Worm (Caenorhabditis elegans) whole organism, L4 larva: ENCODE measurements around the gene srsx-12.

ENCODE experiments used
- T20F7.1 ChIP-seq: fragments of 200-800 bp; sonication (Bioruptor generic); optimal IDR thresholded peaks from 2 replicates; lab custom pipeline; 2018; ENCODE audit warnings: mild to moderate bottlenecking, missing genetic modification characterization, missing compliant biosample characterization
- ZK546.5 ChIP-seq, 2 experiments: sonication (generic microtip); optimal IDR thresholded peaks; 2 replicates each; lab custom pipeline; 2017; ENCODE audit warnings: missing biosample characterization in 2 of 2, missing genetic modification characterization in 2 of 2
- aha-1 ChIP-seq: fragments of 150-350 bp; peaks from one replicate; lab custom pipeline; 2014; ENCODE audit warnings: missing biosample characterization, missing genetic modification characterization
- ama-1 ChIP-seq: fragments of 150-350 bp; optimal IDR thresholded peaks from 2 replicates; lab custom pipeline; 2014; ENCODE audit warnings: inconsistent platforms, mixed read lengths
- fkh-10 ChIP-seq: fragments of 150-350 bp; optimal IDR thresholded peaks from 2 replicates; lab custom pipeline; 2014; ENCODE audit warnings: missing biosample characterization, missing genetic modification reagents, missing genetic modification characterization
- fos-1 ChIP-seq: fragments of 150-350 bp; optimal IDR thresholded peaks from 2 replicates; lab custom pipeline; 2014; ENCODE audit warnings: missing biosample characterization, missing genetic modification characterization
- lin-13 ChIP-seq: fragments of 150-350 bp; optimal IDR thresholded peaks from 2 replicates; lab custom pipeline; 2014; ENCODE audit warnings: missing biosample characterization, missing genetic modification reagents, missing genetic modification characterization
- mep-1 ChIP-seq: fragments of 150-350 bp; sonication (generic microtip); optimal IDR thresholded peaks from 3 replicates; lab custom pipeline; 2014; ENCODE audit warnings: missing biosample characterization, missing genetic modification characterization
- nhr-10 ChIP-seq: fragments of 150-350 bp; optimal IDR thresholded peaks from 2 replicates; lab custom pipeline; 2014; ENCODE audit warnings: missing biosample characterization, missing genetic modification characterization
- unc-62 ChIP-seq, 3 experiments: fragments of 150-350 bp in 1 of 3; sonication (generic microtip); optimal IDR thresholded peaks in 2 of 3; peaks in 1 of 3; 1 replicate in 1 of 3; 2 replicates in 2 of 3; lab custom pipeline; 2014 to 2017; ENCODE audit warnings: missing biosample characterization in 3 of 3, missing genetic modification characterization in 3 of 3, missing genetic modification reagents in 3 of 3, missing genotype in 1 of 3
- vab-7 ChIP-seq: fragments of 200-800 bp; sonication (Bioruptor generic); IDR thresholded peaks from 2 replicates; pipeline ENCODE4 v1.3.6; 2022; ENCODE audit warnings: missing genetic modification reagents, missing genetic modification characterization, missing compliant biosample characterization
- ztf-11 ChIP-seq: fragments of 150-350 bp; optimal IDR thresholded peaks from 2 replicates; lab custom pipeline; 2014; ENCODE audit warnings: missing biosample characterization, missing genetic modification characterization

DNA sequence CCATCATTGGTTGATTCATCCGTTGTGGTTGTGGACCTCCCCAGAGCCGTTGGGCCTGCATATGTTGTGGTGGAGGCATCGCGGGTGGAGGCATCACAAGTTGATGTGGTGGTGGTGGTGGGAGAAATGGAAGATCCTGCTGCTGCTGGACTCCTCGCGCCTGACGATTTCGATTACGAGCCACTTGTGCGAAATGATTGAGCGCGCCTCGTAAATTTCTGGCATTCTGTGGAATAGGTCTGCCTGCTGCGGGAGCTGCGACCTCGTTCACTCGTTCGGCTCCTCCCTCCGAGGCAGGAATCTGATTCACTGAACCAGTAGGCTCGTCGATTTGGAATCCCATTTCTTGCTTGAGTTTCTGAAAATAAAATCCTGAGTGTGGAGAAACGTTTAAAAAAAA is 20.1 kb downstream of the srsx-12 start:
- no peak for TF ChIP-seq unc-62 (GFP tag; optimal IDR thresholded peaks at IDR 0.05 in 1 of 2; lab: Kevin White, UChicago)
- TF ChIP-seq unc-62 (tag; optimal IDR thresholded peaks at IDR 0.05; lab: Kevin White, UChicago), result no peak
- no peak for TF ChIP-seq ama-1 (lab: Kevin White, UChicago)
- TF ChIP-seq aha-1 (tag; lab: Kevin White, UChicago), result no peak
- TF ChIP-seq mep-1 (tag; lab: Kevin White, UChicago), result no peak
- no peak for TF ChIP-seq nhr-10 (tag; lab: Kevin White, UChicago)
- no peak for TF ChIP-seq fos-1
- no peak for TF ChIP-seq ztf-11
- TF ChIP-seq ZK546.5 (tag; optimal IDR thresholded peaks at IDR 0.05; lab: Kevin White, UChicago), result no peak
- TF ChIP-seq vab-7 (GFP tag; lab: Robert Waterston, UW), result no peak
- TF ChIP-seq T20F7.1 (GFP tag; lab: Kevin White, UChicago), result no peak
- no peak for TF ChIP-seq lin-13
- TF ChIP-seq fkh-10 (GFP tag; lab: Kevin White, UChicago), result no peak
